Fruit fly (Drosophila melanogaster) whole organism: Measurements from ENCODE around the gene kst.

Source experiments
- CG8478 ChIP-seq: fragments of >200 bp; optimal IDR thresholded peaks from 2 replicates; lab custom pipeline; 2018; ENCODE audit warnings: inconsistent platforms
- Dll ChIP-seq: fragments of >200 bp; optimal IDR thresholded peaks from 2 replicates; lab custom pipeline; 2017
- EcR ChIP-seq, 2 experiments: fragments of >200 bp; optimal IDR thresholded peaks; 2 replicates each; lab custom pipeline; 2017; ENCODE audit warnings: missing biosample characterization in 2 of 2, missing genetic modification characterization in 2 of 2, missing genetic modification reagents in 2 of 2
- pan ChIP-seq: fragments of >200 bp; optimal IDR thresholded peaks from 2 replicates; lab custom pipeline; 2017
- psq ChIP-seq: fragments of >200 bp; optimal IDR thresholded peaks from 2 replicates; lab custom pipeline; 2017
- usp ChIP-seq: fragments of >200 bp; optimal IDR thresholded peaks from 2 replicates; lab custom pipeline; 2017; ENCODE audit warnings: missing biosample characterization, missing genetic modification characterization, mixed read lengths

dm6 chr3L:3348956-3349824 is 12.5 kb downstream of the kst start:
- no peak for TF ChIP-seq psq (lab: Kevin White, UChicago)
- TF ChIP-seq pan (lab: Kevin White, UChicago): no peak
- no peak for TF ChIP-seq EcR (GFP tag; optimal IDR thresholded peaks at IDR 0.05; lab: Kevin White, UChicago)
- TF ChIP-seq usp (GFP tag; lab: Kevin White, UChicago): no peak
- no peak for TF ChIP-seq Dll (lab: Kevin White, UChicago)
- no peak for TF ChIP-seq CG8478 (lab: Kevin White, UChicago)
